Worm (Caenorhabditis elegans): ENCODE data around the gene nlp-66.

Gene nlp-66

ce11 chrX:11088952-11089351 lies 27.7 kb downstream of the nlp-66 start, which contains the start of gene W04G3.11:
W04G3.11 (plus strand) TSS chrX:11089195.
- TF ChIP-seq fos-1 (tag; optimal IDR thresholded peaks at IDR 0.05), result no peak
- TF ChIP-seq tlp-1 (tag; optimal IDR thresholded peaks at IDR 0.05), result no peak
- no peak for TF ChIP-seq pqm-1 (tag; optimal IDR thresholded peaks at IDR 0.05)
- TF ChIP-seq unc-86 (tag; optimal IDR thresholded peaks at IDR 0.05), result no peak
- no peak for TF ChIP-seq elt-2 (tag; optimal IDR thresholded peaks at IDR 0.05)

ce11 chrX:11085162-11085561 lies 31.5 kb downstream of the nlp-66 start, which contains the start of gene W04G3.7:
W04G3.7 (minus strand) TSS chrX:11085262.
- TF ChIP-seq ceh-90 (tag; optimal IDR thresholded peaks at IDR 0.05) (no peak), unc-98 (GFP tag; IDR thresholded peaks at IDR 0.05) (no peak), efl-1 (optimal IDR thresholded peaks at IDR 0.05) (no peak), efl-1 (GFP tag; optimal IDR thresholded peaks at IDR 0.05 in 1 of 2) (no peak), snu-23 (GFP tag; optimal IDR thresholded peaks at IDR 0.05) (no peak)

- no peak for TF ChIP-seq lin-14 (GFP tag; optimal IDR thresholded peaks at IDR 0.05)
- no peak for TF ChIP-seq mdl-1 (tag; optimal IDR thresholded peaks at IDR 0.05)
- peak; percentile 2 for TF ChIP-seq nhr-20 (tag; optimal IDR thresholded peaks at IDR 0.05)
- TF ChIP-seq rnt-1 (tag; optimal IDR thresholded peaks at IDR 0.05), result peak; percentile 22
- peak; percentile 55 for TF ChIP-seq elt-2 (tag; optimal IDR thresholded peaks at IDR 0.05)
- TF ChIP-seq nhr-71 (tag; optimal IDR thresholded peaks at IDR 0.05), result peak; percentile 35
These were observed 36.4 kb downstream of the nlp-66 start, which contains the start of gene sulp-7 for ce11 chrX:11080170-11080728. sulp-7 (plus strand) TSS chrX:11080678.

ce11 chrX:11079667-11080066 lies 37.0 kb downstream of the nlp-66 start, which contains the start of gene W04G3.13:
W04G3.13 (minus strand) TSS chrX:11079767.
- TF ChIP-seq sptf-1 (tag; optimal IDR thresholded peaks at IDR 0.05) (no peak), pax-3 (tag; optimal IDR thresholded peaks at IDR 0.05) (no peak), jun-1 (tag; optimal IDR thresholded peaks at IDR 0.05) (no peak), lir-3 (tag; optimal IDR thresholded peaks at IDR 0.05; ENCODE audit: poor library complexity) (no peak), egl-13 (tag; optimal IDR thresholded peaks at IDR 0.05) (no peak), elt-2 (tag; optimal IDR thresholded peaks at IDR 0.05) (no peak), unc-130 (tag; optimal IDR thresholded peaks at IDR 0.05) (no peak), snu-23 (GFP tag; optimal IDR thresholded peaks at IDR 0.05) (no peak), Y116A8C.19 (tag; optimal IDR thresholded peaks at IDR 0.05; ENCODE audit: borderline replicate concordance) (no peak), nhr-47 (tag; optimal IDR thresholded peaks at IDR 0.05) (no peak)

- TF ChIP-seq irx-1 (tag; optimal IDR thresholded peaks at IDR 0.05), result no peak
- TF ChIP-seq xbp-1 (tag; optimal IDR thresholded peaks at IDR 0.05), result no peak
- no peak for TF ChIP-seq lin-13 (GFP tag; optimal IDR thresholded peaks at IDR 0.05)
- no peak for TF ChIP-seq vab-15 (tag; optimal IDR thresholded peaks at IDR 0.05)
- no peak for TF ChIP-seq unc-62 (GFP tag; optimal IDR thresholded peaks at IDR 0.05)
- TF ChIP-seq snpc-4 (tag; optimal IDR thresholded peaks at IDR 0.05), result no peak
- no peak for TF ChIP-seq nhr-71 (tag; optimal IDR thresholded peaks at IDR 0.05)
- no peak for TF ChIP-seq jun-1 (tag; optimal IDR thresholded peaks at IDR 0.05)
- TF ChIP-seq tbx-2 (tag; optimal IDR thresholded peaks at IDR 0.05), result no peak
- no peak for TF ChIP-seq lin-35 (GFP tag; optimal IDR thresholded peaks at IDR 0.05)
- TF ChIP-seq isw-1 (GFP tag; IDR thresholded peaks at IDR 0.05), result no peak
- no peak for TF ChIP-seq ceh-82 (tag; optimal IDR thresholded peaks at IDR 0.05)
- no peak for TF ChIP-seq mep-1 (tag; optimal IDR thresholded peaks at IDR 0.05)
These were observed 38.5 kb downstream of the nlp-66 start, which contains the start of gene W04G3.10 for ce11 chrX:11078150-11078549. W04G3.10 (minus strand) TSS chrX:11078250.

Measured in whole organism, L1 larva.